Worm (Caenorhabditis elegans) whole organism, late embryonic: Measurements from ENCODE around the gene ckk-1.

Source experiments
- F13H6.1 ChIP-seq: sonication (generic microtip); optimal IDR thresholded peaks from 2 replicates; lab custom pipeline; 2016; ENCODE audit warnings: missing genetic modification characterization, missing compliant biosample characterization
- K02D7.2 ChIP-seq: sonication (generic microtip); optimal IDR thresholded peaks from 2 replicates; lab custom pipeline; 2017; ENCODE audit warnings: mild to moderate bottlenecking, missing genetic modification characterization, missing compliant biosample characterization
- K09A11.1 ChIP-seq: sonication (generic microtip); optimal IDR thresholded peaks from 2 replicates; lab custom pipeline; 2017; ENCODE audit warnings: antibody characterized with exemption, mild to moderate bottlenecking, missing genetic modification characterization, missing compliant biosample characterization; ENCODE audit not compliant: insufficient read depth
- Y22D7AL.16 ChIP-seq: sonication (generic microtip); optimal IDR thresholded peaks from 2 replicates; lab custom pipeline; 2016; ENCODE audit warnings: missing genetic modification characterization, missing compliant biosample characterization
- ceh-14 ChIP-seq: sonication (generic microtip); optimal IDR thresholded peaks from 2 replicates; lab custom pipeline; 2016; ENCODE audit warnings: missing genotype, missing genetic modification characterization, missing compliant biosample characterization
- ceh-19 ChIP-seq: fragments of 200-800 bp; sonication (Bioruptor generic); optimal IDR thresholded peaks from 2 replicates; lab custom pipeline; 2018; ENCODE audit warnings: mild to moderate bottlenecking, missing genetic modification characterization, missing compliant biosample characterization
- ceh-31 ChIP-seq: sonication (generic microtip); optimal IDR thresholded peaks from 2 replicates; lab custom pipeline; 2016; ENCODE audit warnings: missing genetic modification characterization, missing compliant biosample characterization
- ceh-34 ChIP-seq: sonication (generic microtip); optimal IDR thresholded peaks from 2 replicates; lab custom pipeline; 2016; ENCODE audit warnings: mild to moderate bottlenecking, missing genetic modification characterization, missing compliant biosample characterization
- ceh-45 ChIP-seq: fragments of 200-800 bp; sonication (Bioruptor generic); IDR thresholded peaks from 2 replicates; pipeline ENCODE4 v1.3.6; 2022; ENCODE audit warnings: missing genetic modification reagents, missing genetic modification characterization, missing compliant biosample characterization
- ceh-9 ChIP-seq: sonication (generic microtip); optimal IDR thresholded peaks from 2 replicates; lab custom pipeline; 2016; ENCODE audit warnings: mild to moderate bottlenecking, missing genetic modification characterization, inconsistent platforms, missing compliant biosample characterization
- dmd-4 ChIP-seq: sonication (generic microtip); optimal IDR thresholded peaks from 2 replicates; lab custom pipeline; 2016; ENCODE audit warnings: borderline replicate concordance, missing genetic modification characterization, missing compliant biosample characterization
- elt-2 ChIP-seq: sonication (generic microtip); optimal IDR thresholded peaks from 2 replicates; lab custom pipeline; 2016; ENCODE audit warnings: missing genetic modification reagents, missing genetic modification characterization, missing compliant biosample characterization
- fax-1 ChIP-seq: sonication (generic microtip); optimal IDR thresholded peaks from 2 replicates; lab custom pipeline; 2016; ENCODE audit warnings: missing genotype, missing genetic modification characterization, missing compliant biosample characterization
- fkh-6 ChIP-seq: sonication (generic microtip); optimal IDR thresholded peaks from 2 replicates; lab custom pipeline; 2016; ENCODE audit warnings: missing genetic modification characterization, missing compliant biosample characterization
- gmeb-2 ChIP-seq: sonication (generic microtip); optimal IDR thresholded peaks from 2 replicates; lab custom pipeline; 2016; ENCODE audit warnings: missing genetic modification characterization, inconsistent platforms, missing compliant biosample characterization
- hlh-13 ChIP-seq: fragments of 200-800 bp; sonication (Bioruptor generic); optimal IDR thresholded peaks from 2 replicates; lab custom pipeline; 2018; ENCODE audit warnings: mild to moderate bottlenecking, missing genetic modification characterization, missing compliant biosample characterization
- hlh-30 ChIP-seq: sonication (generic microtip); optimal IDR thresholded peaks from 2 replicates; lab custom pipeline; 2017; ENCODE audit warnings: antibody characterized with exemption, missing genetic modification characterization, missing compliant biosample characterization; ENCODE audit not compliant: insufficient read depth
- nfya-1 ChIP-seq: sonication (generic microtip); optimal IDR thresholded peaks from 2 replicates; lab custom pipeline; 2017; ENCODE audit warnings: missing genetic modification characterization, mild to moderate bottlenecking, missing compliant biosample characterization, antibody characterized with exemption, moderate library complexity
- npax-4 ChIP-seq: sonication (generic microtip); optimal IDR thresholded peaks from 2 replicates; lab custom pipeline; 2016; ENCODE audit warnings: missing genetic modification characterization, missing compliant biosample characterization
- odd-2 ChIP-seq: sonication (generic microtip); optimal IDR thresholded peaks from 2 replicates; lab custom pipeline; 2017; ENCODE audit warnings: antibody characterized with exemption, mild to moderate bottlenecking, missing genetic modification characterization, missing compliant biosample characterization
- pag-3 ChIP-seq: sonication (generic microtip); optimal IDR thresholded peaks from 2 replicates; lab custom pipeline; 2016; ENCODE audit warnings: missing compliant biosample characterization, missing genetic modification characterization, borderline replicate concordance
- ref-2 ChIP-seq: sonication (generic microtip); optimal IDR thresholded peaks from 2 replicates; lab custom pipeline; 2016; ENCODE audit warnings: missing genetic modification characterization, missing compliant biosample characterization
- rnt-1 ChIP-seq: sonication (generic microtip); optimal IDR thresholded peaks from 2 replicates; lab custom pipeline; 2016; ENCODE audit warnings: missing genetic modification characterization, missing compliant biosample characterization
- sdc-2 ChIP-seq: sonication (generic microtip); optimal IDR thresholded peaks from 2 replicates; lab custom pipeline; 2016; ENCODE audit warnings: missing genotype, missing genetic modification characterization, missing compliant biosample characterization
- syd-9 ChIP-seq: sonication (generic microtip); optimal IDR thresholded peaks from 2 replicates; lab custom pipeline; 2016; ENCODE audit warnings: mild to moderate bottlenecking, missing genetic modification characterization, moderate library complexity, missing compliant biosample characterization
- tbx-2 ChIP-seq: sonication (generic microtip); optimal IDR thresholded peaks from 2 replicates; lab custom pipeline; 2016; ENCODE audit warnings: missing genetic modification characterization, missing compliant biosample characterization
- tbx-7 ChIP-seq: sonication (generic microtip); optimal IDR thresholded peaks from 2 replicates; lab custom pipeline; 2016; ENCODE audit warnings: missing genotype, missing genetic modification characterization, missing compliant biosample characterization
- unc-42 ChIP-seq: sonication (generic microtip); optimal IDR thresholded peaks from 2 replicates; lab custom pipeline; 2016; ENCODE audit warnings: missing genotype, missing genetic modification characterization, missing compliant biosample characterization
- unc-86 ChIP-seq: sonication (generic microtip); optimal IDR thresholded peaks from 2 replicates; lab custom pipeline; 2016; ENCODE audit warnings: missing genetic modification characterization, missing compliant biosample characterization
- ztf-16 ChIP-seq: sonication (generic microtip); optimal IDR thresholded peaks from 2 replicates; lab custom pipeline; 2017; ENCODE audit warnings: missing genetic modification characterization, missing compliant biosample characterization

The ckk-1 gene

ce11 chrIII:5634509-5634908, 770 bp upstream of the ckk-1 start:
- no peak for TF ChIP-seq odd-2
- peak; percentile 8 for TF ChIP-seq unc-42 (tag; lab: Kevin White, UChicago)

- TF ChIP-seq ztf-16 (tag; lab: Kevin White, UChicago): no peak
- TF ChIP-seq nfya-1 (tag; lab: Kevin White, UChicago): peak; percentile 47
- TF ChIP-seq unc-42 (tag; lab: Kevin White, UChicago): peak; percentile 3
These were observed 4.6 kb downstream of the ckk-1 start for ce11 chrIII:5639893-5640292.

- TF ChIP-seq ceh-34 (tag; lab: Kevin White, UChicago) (no peak), ceh-14 (tag; lab: Kevin White, UChicago) (peak; percentile 69), hlh-30 (tag; lab: Kevin White, UChicago) (peak; percentile 51)
These were observed 7.4 kb downstream of the ckk-1 start for ce11 chrIII:5642692-5643091.

- TF ChIP-seq ref-2 (tag; lab: Kevin White, UChicago) (no peak), tbx-2 (tag; lab: Kevin White, UChicago) (no peak), npax-4 (tag; lab: Kevin White, UChicago) (no peak), nfya-1 (tag; lab: Kevin White, UChicago) (no peak)
These were observed 18.4 kb downstream of the ckk-1 start for ce11 chrIII:5653692-5654105.

ce11 chrIII:5656941-5657340, 21.7 kb downstream of the ckk-1 start, which contains the start of gene sdz-21:
Gene sdz-21, minus strand, starts transcription at chrIII:5657041.
- TF ChIP-seq ceh-45 (GFP tag; lab: Robert Waterston, UW) (no peak), tbx-7 (tag; lab: Kevin White, UChicago) (no peak), ceh-31 (tag; lab: Kevin White, UChicago) (no peak), fax-1 (tag; lab: Kevin White, UChicago) (no peak), K09A11.1 (tag; lab: Kevin White, UChicago) (no peak), unc-42 (tag; lab: Kevin White, UChicago) (no peak), sdc-2 (tag; lab: Kevin White, UChicago) (no peak), rnt-1 (tag; lab: Kevin White, UChicago) (no peak), fkh-6 (no peak), hlh-13 (GFP tag; lab: Kevin White, UChicago) (no peak), odd-2 (no peak), ceh-9 (tag; lab: Kevin White, UChicago) (no peak)

DNA sequence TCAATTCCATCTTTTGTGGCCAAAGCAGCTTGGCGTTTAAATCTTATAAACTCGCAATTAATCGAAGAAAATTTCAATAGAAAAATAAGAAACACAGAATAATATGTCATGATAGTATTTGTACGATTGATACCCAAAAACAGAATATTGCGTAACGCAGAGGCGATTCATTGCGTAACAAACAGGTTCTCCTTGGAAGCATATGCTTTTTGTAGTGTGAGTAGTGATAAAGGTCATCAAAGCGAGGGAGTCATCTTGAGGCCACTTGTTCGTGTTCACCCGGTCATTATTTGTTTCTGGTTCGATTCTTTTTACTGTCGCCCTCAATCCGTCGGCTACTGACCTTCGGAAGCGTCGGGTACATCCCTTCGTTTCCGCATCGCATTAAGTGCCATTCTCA, 25.7 kb downstream of the ckk-1 start, which contains the start of gene F54E7.6:
TSS of gene F54E7.6 (minus strand) at position 110 of the 400 bp plus-strand sequence.
- no peak for TF ChIP-seq ceh-14 (tag; lab: Kevin White, UChicago)
- no peak for TF ChIP-seq K02D7.2 (tag; lab: Kevin White, UChicago)
- no peak for TF ChIP-seq pag-3 (tag; lab: Kevin White, UChicago)
- TF ChIP-seq elt-2 (tag; lab: Kevin White, UChicago): peak; percentile 37
- no peak for TF ChIP-seq syd-9 (tag; lab: Kevin White, UChicago)
- no peak for TF ChIP-seq dmd-4 (tag; lab: Kevin White, UChicago)

DNA sequence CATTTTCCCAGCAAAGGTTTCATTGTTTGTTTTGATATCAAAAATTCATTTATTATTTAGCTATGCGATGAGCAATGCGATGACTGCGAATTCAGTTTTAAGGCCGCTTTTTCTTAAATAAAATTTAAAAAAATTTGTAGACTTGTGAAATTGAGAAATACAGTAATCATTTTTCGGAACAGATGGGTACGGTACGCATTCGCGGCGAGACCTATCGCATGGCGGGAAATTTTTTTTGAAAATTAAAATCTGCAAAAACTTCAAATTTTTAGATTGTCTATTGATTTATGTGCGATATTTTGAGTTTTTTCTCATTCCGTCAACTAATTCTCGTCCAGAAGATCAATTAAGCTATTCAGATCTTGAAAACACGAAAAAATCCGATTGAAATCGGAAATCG, 28.2 kb downstream of the ckk-1 start:
- TF ChIP-seq ceh-9 (tag; lab: Kevin White, UChicago) (no peak), unc-86 (tag; lab: Kevin White, UChicago) (no peak), Y22D7AL.16 (tag; lab: Kevin White, UChicago) (no peak), gmeb-2 (no peak), ceh-19 (no peak), nfya-1 (tag; lab: Kevin White, UChicago) (no peak), F13H6.1 (tag; lab: Kevin White, UChicago) (no peak), fkh-6 (no peak), odd-2 (no peak), ceh-31 (tag; lab: Kevin White, UChicago) (no peak)
